Fruit fly (Drosophila melanogaster) whole organism, wandering third instar larva: ENCODE results near the gene Cep290.

Experiments used
- br ChIP-seq: fragments of 200-800 bp; sonication (Bioruptor generic); optimal IDR thresholded peaks from 2 replicates; lab custom pipeline; 2016; ENCODE audit warnings: missing biosample characterization, missing genetic modification characterization
- sv ChIP-seq: fragments of 200-800 bp; sonication (Bioruptor generic); optimal IDR thresholded peaks from 3 replicates; lab custom pipeline; 2016; ENCODE audit warnings: missing biosample characterization, missing genetic modification characterization

- no peak for TF ChIP-seq sv
- TF ChIP-seq br (GFP tag; lab: Kevin White, UChicago): no peak
These were observed 20.1 kb upstream of the Cep290 start for dm6 chr3L:823597-823996.
